Worm (Caenorhabditis elegans): ENCODE data around the gene picc-1.

The picc-1 gene

ce11 chrV:6018944-6019450 lies at the start of gene picc-1:
Gene picc-1, plus strand, starts transcription at chrV:6018994.
- TF ChIP-seq W03F9.2 (tag; optimal IDR thresholded peaks at IDR 0.05): no peak
- TF ChIP-seq dao-5 (tag; optimal IDR thresholded peaks at IDR 0.05): no peak
- TF ChIP-seq him-1 (tag; optimal IDR thresholded peaks at IDR 0.05): no peak

ce11 chrV:5972582-5972981 lies 46.2 kb upstream of the picc-1 start:
- no peak for TF ChIP-seq W03F9.2 (tag; optimal IDR thresholded peaks at IDR 0.05)
- TF ChIP-seq dao-5 (tag; optimal IDR thresholded peaks at IDR 0.05): no peak
- no peak for TF ChIP-seq him-1 (tag; optimal IDR thresholded peaks at IDR 0.05)

- TF ChIP-seq him-1 (tag; optimal IDR thresholded peaks at IDR 0.05) (no peak), dao-5 (tag; optimal IDR thresholded peaks at IDR 0.05) (no peak), W03F9.2 (tag; optimal IDR thresholded peaks at IDR 0.05) (no peak)
These were observed 45.1 kb upstream of the picc-1 start for ce11 chrV:5973713-5974112.

ce11 chrV:5975724-5976123 lies 43.1 kb upstream of the picc-1 start, which contains the start of gene acy-2:
Gene acy-2, plus strand, starts transcription at chrV:5976024.
- TF ChIP-seq W03F9.2 (tag; optimal IDR thresholded peaks at IDR 0.05) (no peak), dao-5 (tag; optimal IDR thresholded peaks at IDR 0.05) (no peak), him-1 (tag; optimal IDR thresholded peaks at IDR 0.05) (no peak)

ce11 chrV:5982722-5983121 lies 36.1 kb upstream of the picc-1 start:
- TF ChIP-seq him-1 (tag; optimal IDR thresholded peaks at IDR 0.05): no peak
- TF ChIP-seq W03F9.2 (tag; optimal IDR thresholded peaks at IDR 0.05): no peak
- no peak for TF ChIP-seq dao-5 (tag; optimal IDR thresholded peaks at IDR 0.05)

- TF ChIP-seq W03F9.2 (tag; optimal IDR thresholded peaks at IDR 0.05) (no peak), dao-5 (tag; optimal IDR thresholded peaks at IDR 0.05) (no peak), him-1 (tag; optimal IDR thresholded peaks at IDR 0.05) (no peak)
These were observed 35.4 kb upstream of the picc-1 start, which contains the start of gene dhs-16 for ce11 chrV:5983380-5983779. Gene dhs-16, plus strand, starts transcription at chrV:5983745.

ce11 chrV:5984244-5984643 lies 34.5 kb upstream of the picc-1 start:
- TF ChIP-seq W03F9.2 (tag; optimal IDR thresholded peaks at IDR 0.05): no peak
- TF ChIP-seq him-1 (tag; optimal IDR thresholded peaks at IDR 0.05): no peak
- TF ChIP-seq dao-5 (tag; optimal IDR thresholded peaks at IDR 0.05): no peak

- no peak for TF ChIP-seq him-1 (tag; optimal IDR thresholded peaks at IDR 0.05)
- no peak for TF ChIP-seq W03F9.2 (tag; optimal IDR thresholded peaks at IDR 0.05)
- TF ChIP-seq dao-5 (tag; optimal IDR thresholded peaks at IDR 0.05): no peak
These were observed 32.0 kb upstream of the picc-1 start, which contains the start of gene C10F3.7 for ce11 chrV:5986755-5987154. Gene C10F3.7, minus strand, starts transcription at chrV:5986855.

- TF ChIP-seq W03F9.2 (tag; optimal IDR thresholded peaks at IDR 0.05) (no peak), dao-5 (tag; optimal IDR thresholded peaks at IDR 0.05) (no peak), him-1 (tag; optimal IDR thresholded peaks at IDR 0.05) (no peak)
These were observed 28.4 kb upstream of the picc-1 start, which contains the start of gene fut-8 for ce11 chrV:5990383-5990782. Gene fut-8, minus strand, starts transcription at chrV:5990483.

ce11 chrV:5991490-5992069 lies 27.2 kb upstream of the picc-1 start:
- TF ChIP-seq dao-5 (tag; optimal IDR thresholded peaks at IDR 0.05): no peak
- peak; percentile 48 for TF ChIP-seq him-1 (tag; optimal IDR thresholded peaks at IDR 0.05)
- no peak for TF ChIP-seq W03F9.2 (tag; optimal IDR thresholded peaks at IDR 0.05)

ce11 chrV:5995598-5995997 lies 23.2 kb upstream of the picc-1 start:
- TF ChIP-seq dao-5 (tag; optimal IDR thresholded peaks at IDR 0.05): no peak
- no peak for TF ChIP-seq him-1 (tag; optimal IDR thresholded peaks at IDR 0.05)
- no peak for TF ChIP-seq W03F9.2 (tag; optimal IDR thresholded peaks at IDR 0.05)

- TF ChIP-seq W03F9.2 (tag; optimal IDR thresholded peaks at IDR 0.05): no peak
- TF ChIP-seq him-1 (tag; optimal IDR thresholded peaks at IDR 0.05): no peak
- no peak for TF ChIP-seq dao-5 (tag; optimal IDR thresholded peaks at IDR 0.05)
These were observed 22.7 kb upstream of the picc-1 start, which contains the start of gene cpg-4 for ce11 chrV:5996114-5996513. Gene cpg-4, plus strand, starts transcription at chrV:5996416.

- TF ChIP-seq dao-5 (tag; optimal IDR thresholded peaks at IDR 0.05) (no peak), him-1 (tag; optimal IDR thresholded peaks at IDR 0.05) (peak; percentile 51), W03F9.2 (tag; optimal IDR thresholded peaks at IDR 0.05) (peak; percentile 72)
These were observed 18.4 kb upstream of the picc-1 start for ce11 chrV:6000368-6000802.

- TF ChIP-seq dao-5 (tag; optimal IDR thresholded peaks at IDR 0.05): no peak
- no peak for TF ChIP-seq W03F9.2 (tag; optimal IDR thresholded peaks at IDR 0.05)
- no peak for TF ChIP-seq him-1 (tag; optimal IDR thresholded peaks at IDR 0.05)
These were observed 15.5 kb upstream of the picc-1 start, which contains the start of gene fos-1 for ce11 chrV:6003301-6003700. Gene fos-1, plus strand, starts transcription at chrV:6003601.

- TF ChIP-seq dao-5 (tag; optimal IDR thresholded peaks at IDR 0.05) (no peak), him-1 (tag; optimal IDR thresholded peaks at IDR 0.05) (no peak), W03F9.2 (tag; optimal IDR thresholded peaks at IDR 0.05) (no peak)
These were observed 10.9 kb upstream of the picc-1 start for ce11 chrV:6007927-6008326.
